Worm (Caenorhabditis elegans) whole organism, L4 larva: ENCODE data around the gene cng-1.

Experiments used
- T26A8.4 ChIP-seq: fragments of 200-800 bp; sonication (Bioruptor generic); IDR thresholded peaks from 2 replicates; pipeline ENCODE4 v1.3.6; 2022; ENCODE audit warnings: missing genetic modification characterization, missing compliant biosample characterization
- Y105C5A.15 ChIP-seq: fragments of 200-800 bp; sonication (Bioruptor generic); IDR thresholded peaks from 2 replicates; pipeline ENCODE4 v1.3.6; 2022; ENCODE audit warnings: missing genetic modification characterization, missing compliant biosample characterization
- ZK337.2 ChIP-seq: fragments of 200-800 bp; sonication (Bioruptor generic); IDR thresholded peaks from 2 replicates; pipeline ENCODE4 v1.3.6; 2022; ENCODE audit warnings: missing genetic modification reagents, missing genetic modification characterization, missing compliant biosample characterization
- daf-19 ChIP-seq: fragments of 200-800 bp; sonication (Bioruptor generic); conservative IDR thresholded peaks from 2 replicates; pipeline ENCODE4 v1.3.6; 2022; ENCODE audit warnings: missing genetic modification characterization, missing compliant biosample characterization
- mxl-3 ChIP-seq: fragments of 200-800 bp; sonication (Bioruptor generic); optimal IDR thresholded peaks from 2 replicates; lab custom pipeline; 2018; ENCODE audit warnings: mild to moderate bottlenecking, missing genetic modification characterization, missing compliant biosample characterization
- nhr-48 ChIP-seq: sonication (generic microtip); optimal IDR thresholded peaks from 2 replicates; lab custom pipeline; 2016; ENCODE audit warnings: mild to moderate bottlenecking, missing genetic modification characterization, missing compliant biosample characterization
- nhr-76 ChIP-seq: fragments of 150-350 bp; optimal IDR thresholded peaks from 2 replicates; lab custom pipeline; 2014; ENCODE audit warnings: missing biosample characterization, missing genetic modification characterization
- unc-39 ChIP-seq: sonication (generic microtip); optimal IDR thresholded peaks from 2 replicates; lab custom pipeline; 2017; ENCODE audit warnings: missing biosample characterization, missing genetic modification characterization
- ztf-11 ChIP-seq: fragments of 150-350 bp; optimal IDR thresholded peaks from 2 replicates; lab custom pipeline; 2014; ENCODE audit warnings: missing biosample characterization, missing genetic modification characterization
- ztf-7 ChIP-seq: fragments of 150-350 bp; optimal IDR thresholded peaks from 2 replicates; lab custom pipeline; 2014; ENCODE audit warnings: missing biosample characterization, missing genetic modification characterization

DNA sequence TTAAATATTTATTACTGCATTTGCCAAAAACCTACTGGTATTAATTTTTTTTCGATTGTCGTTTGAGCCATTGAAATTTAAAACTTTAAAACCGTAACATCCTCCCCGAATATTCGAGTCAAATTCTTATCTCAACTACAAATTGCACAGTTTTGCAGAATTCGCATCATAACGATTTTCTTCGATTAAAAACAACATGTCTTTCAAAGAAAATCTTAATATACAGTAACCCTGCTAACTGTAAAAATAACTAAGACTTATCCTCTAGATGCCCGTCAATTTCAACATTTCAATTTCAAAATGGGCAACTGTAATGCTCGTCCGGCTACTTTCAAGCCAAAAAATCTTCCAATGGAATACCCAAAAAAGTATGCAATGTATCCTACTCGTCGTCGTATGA lies 10.5 kb downstream of the cng-1 start, which contains the start of gene F14H8.5:
- TF ChIP-seq T26A8.4 (GFP tag; lab: Robert Waterston, UW): no peak
- no peak for TF ChIP-seq Y105C5A.15 (GFP tag; lab: Robert Waterston, UW)
- TF ChIP-seq nhr-48 (tag; lab: Kevin White, UChicago): no peak
- TF ChIP-seq ZK337.2 (GFP tag; lab: Robert Waterston, UW): no peak
- TF ChIP-seq ztf-11 (tag; lab: Kevin White, UChicago): no peak
- TF ChIP-seq ztf-7 (tag; lab: Kevin White, UChicago): no peak
- TF ChIP-seq mxl-3 (GFP tag; lab: Kevin White, UChicago): no peak
- no peak for TF ChIP-seq nhr-76 (tag; lab: Kevin White, UChicago)
- TF ChIP-seq daf-19 (GFP tag; lab: Robert Waterston, UW): no peak
- TF ChIP-seq unc-39 (tag; lab: Kevin White, UChicago): no peak
